Fruit fly (Drosophila melanogaster) whole organism, wandering third instar larva: Measurements from ENCODE around the gene Fer3.

ENCODE experiments used
- Abd-B ChIP-seq: fragments of >200 bp; optimal IDR thresholded peaks from 2 replicates; lab custom pipeline; 2017; ENCODE audit warnings: missing biosample characterization, missing genetic modification characterization
- CG32264 ChIP-seq: fragments of 200-800 bp; sonication (Bioruptor generic); optimal IDR thresholded peaks from 2 replicates; lab custom pipeline; 2016; ENCODE audit warnings: missing biosample characterization, missing genetic modification characterization
- CG9705 ChIP-seq: fragments of 200-800 bp; sonication (Bioruptor generic); optimal IDR thresholded peaks from 2 replicates; lab custom pipeline; 2018; ENCODE audit warnings: missing biosample characterization, mild to moderate bottlenecking, missing genetic modification characterization
- CrebA ChIP-seq: fragments of 200-800 bp; sonication (Bioruptor generic); optimal IDR thresholded peaks from 2 replicates; lab custom pipeline; 2016; ENCODE audit warnings: missing biosample characterization, mild to moderate bottlenecking, missing genetic modification characterization, borderline replicate concordance
- Dfd ChIP-seq: fragments of >200 bp; optimal IDR thresholded peaks from 2 replicates; lab custom pipeline; 2017; ENCODE audit warnings: missing biosample characterization, missing genetic modification characterization
- Dif ChIP-seq: fragments of 200-275, 200-300 bp; sonication (Bioruptor generic); optimal IDR thresholded peaks from 2 replicates; lab custom pipeline; 2018; ENCODE audit warnings: missing biosample characterization, missing genetic modification characterization; ENCODE audit not compliant: partially characterized antibody
- GATAd ChIP-seq: sonication (Bioruptor generic); optimal IDR thresholded peaks from 2 replicates; lab custom pipeline; 2016; ENCODE audit warnings: missing biosample characterization, missing genetic modification characterization
- HLH106 ChIP-seq: fragments of 200-800 bp; optimal IDR thresholded peaks from 3 replicates; lab custom pipeline; 2019; ENCODE audit warnings: missing biosample characterization, mild to moderate bottlenecking, missing genetic modification characterization, moderate library complexity
- Hnf4 ChIP-seq: fragments of 200-800 bp; sonication (Bioruptor generic); optimal IDR thresholded peaks from 2 replicates; lab custom pipeline; 2016; ENCODE audit warnings: missing biosample characterization, mild to moderate bottlenecking, missing genetic modification characterization
- Hr78 ChIP-seq: fragments of >200 bp; optimal IDR thresholded peaks from 2 replicates; lab custom pipeline; 2017; ENCODE audit warnings: missing biosample characterization, missing genetic modification characterization
- Hr83 ChIP-seq: fragments of 200-300 bp; sonication (Bioruptor generic); optimal IDR thresholded peaks from 2 replicates; lab custom pipeline; 2016; ENCODE audit warnings: missing biosample characterization, mild to moderate bottlenecking, missing genetic modification characterization, moderate library complexity; ENCODE audit not compliant: poor library complexity, severe bottlenecking
- Jra ChIP-seq: sonication (Bioruptor generic); optimal IDR thresholded peaks from 2 replicates; lab custom pipeline; 2016; ENCODE audit warnings: missing biosample characterization, missing genetic modification characterization
- Mio ChIP-seq: sonication (Bioruptor generic); optimal IDR thresholded peaks from 2 replicates; lab custom pipeline; 2016; ENCODE audit warnings: missing biosample characterization, missing genetic modification characterization
- Myc ChIP-seq: fragments of >200 bp; optimal IDR thresholded peaks from 2 replicates; lab custom pipeline; 2017
- N ChIP-seq: fragments of >200 bp; optimal IDR thresholded peaks from 2 replicates; lab custom pipeline; 2018; ENCODE audit warnings: missing biosample characterization, missing external identifiers, missing genetic modification characterization
- OdsH ChIP-seq: fragments of 200-800 bp; sonication (Bioruptor generic); optimal IDR thresholded peaks from 2 replicates; lab custom pipeline; 2016; ENCODE audit warnings: missing biosample characterization, mild to moderate bottlenecking, missing genetic modification characterization
- Rel ChIP-seq, 2 experiments: fragments of 200-800 bp; sonication (Bioruptor generic) in 1 of 2; optimal IDR thresholded peaks; 2 replicates in 1 of 2; 3 replicates in 1 of 2; lab custom pipeline; 2016 to 2019; ENCODE audit warnings: mild to moderate bottlenecking in 2 of 2, missing biosample characterization in 2 of 2, missing genetic modification characterization in 2 of 2, moderate library complexity in 1 of 2
- Sp1 ChIP-seq: fragments of 200-800 bp; sonication (Bioruptor generic); optimal IDR thresholded peaks from 3 replicates; lab custom pipeline; 2019; ENCODE audit warnings: missing biosample characterization, mild to moderate bottlenecking, missing genetic modification characterization, moderate library complexity
- Vsx2 ChIP-seq: fragments of 200-300, 225-300 bp; sonication (Bioruptor generic); optimal IDR thresholded peaks from 2 replicates; lab custom pipeline; 2018; ENCODE audit warnings: missing biosample characterization, missing genetic modification characterization; ENCODE audit not compliant: partially characterized antibody
- br ChIP-seq: fragments of 200-800 bp; sonication (Bioruptor generic); optimal IDR thresholded peaks from 2 replicates; lab custom pipeline; 2016; ENCODE audit warnings: missing biosample characterization, missing genetic modification characterization
- brk ChIP-seq: fragments of 200-800 bp; sonication (Bioruptor generic); optimal IDR thresholded peaks from 2 replicates; lab custom pipeline; 2016; ENCODE audit warnings: missing biosample characterization, mild to moderate bottlenecking, missing genetic modification characterization
- dl ChIP-seq, 2 experiments: fragments of 175-275, 200-275 bp in 1 of 2; fragments of 200-275 bp in 1 of 2; sonication (Bioruptor generic); optimal IDR thresholded peaks; lab custom pipeline; 2018; ENCODE audit warnings: mild to moderate bottlenecking in 2 of 2, missing biosample characterization in 2 of 2, missing genetic modification characterization in 2 of 2, moderate library complexity in 2 of 2; ENCODE audit not compliant: partially characterized antibody in 2 of 2, insufficient read depth in 1 of 2
- dmrt93B ChIP-seq: fragments of 200-800 bp; sonication (Bioruptor generic); optimal IDR thresholded peaks from 2 replicates; lab custom pipeline; 2018; ENCODE audit warnings: missing biosample characterization, mild to moderate bottlenecking, missing genetic modification characterization
- dsf ChIP-seq: sonication (Bioruptor generic); optimal IDR thresholded peaks from 2 replicates; lab custom pipeline; 2016; ENCODE audit warnings: missing biosample characterization, missing genetic modification characterization, borderline replicate concordance
- ey ChIP-seq: fragments of 200-800 bp; sonication (Bioruptor generic); optimal IDR thresholded peaks from 2 replicates; lab custom pipeline; 2016; ENCODE audit warnings: missing biosample characterization, missing genetic modification characterization
- foxo ChIP-seq, 2 experiments: fragments of 200-800 bp; sonication (Bioruptor generic); optimal IDR thresholded peaks; 2 replicates in 1 of 2; 3 replicates in 1 of 2; lab custom pipeline; 2016 to 2017; ENCODE audit warnings: missing biosample characterization in 2 of 2, missing genetic modification characterization in 2 of 2
- fru ChIP-seq: fragments of 200-800 bp; sonication (Bioruptor generic); optimal IDR thresholded peaks from 3 replicates; lab custom pipeline; 2016; ENCODE audit warnings: missing biosample characterization, mild to moderate bottlenecking, missing genetic modification characterization
- h ChIP-seq: fragments of 200-800 bp; sonication (Bioruptor generic); optimal IDR thresholded peaks from 3 replicates; lab custom pipeline; 2016; ENCODE audit warnings: missing biosample characterization, mild to moderate bottlenecking, missing genetic modification characterization
- jim ChIP-seq: fragments of 175-275, 200-325 bp; sonication (Bioruptor generic); optimal IDR thresholded peaks from 2 replicates; lab custom pipeline; 2016; ENCODE audit warnings: missing biosample characterization, mild to moderate bottlenecking, missing genetic modification characterization
- lola ChIP-seq: fragments of >200 bp; optimal IDR thresholded peaks from 2 replicates; lab custom pipeline; 2017; ENCODE audit warnings: missing biosample characterization, missing genetic modification characterization
- pan ChIP-seq: fragments of >200 bp; optimal IDR thresholded peaks from 2 replicates; lab custom pipeline; 2017
- psq ChIP-seq: fragments of 200-800 bp; sonication (Bioruptor generic); optimal IDR thresholded peaks from 3 replicates; lab custom pipeline; 2017; ENCODE audit warnings: missing biosample characterization, mild to moderate bottlenecking, missing genetic modification characterization, moderate library complexity
- rgr ChIP-seq: fragments of 200-800 bp; sonication (Bioruptor generic); optimal IDR thresholded peaks from 3 replicates; lab custom pipeline; 2016; ENCODE audit warnings: missing biosample characterization, mild to moderate bottlenecking, missing genetic modification characterization
- sage ChIP-seq: fragments of 200-800 bp; sonication (Bioruptor generic); optimal IDR thresholded peaks from 2 replicates; lab custom pipeline; 2016; ENCODE audit warnings: missing biosample characterization, mild to moderate bottlenecking, missing genetic modification characterization
- sv ChIP-seq: fragments of 200-800 bp; sonication (Bioruptor generic); optimal IDR thresholded peaks from 3 replicates; lab custom pipeline; 2016; ENCODE audit warnings: missing biosample characterization, missing genetic modification characterization
- tai ChIP-seq: sonication (Bioruptor generic); optimal IDR thresholded peaks from 2 replicates; lab custom pipeline; 2016; ENCODE audit warnings: missing biosample characterization, missing genetic modification characterization
- usp ChIP-seq: fragments of >200 bp; optimal IDR thresholded peaks from 2 replicates; lab custom pipeline; 2017; ENCODE audit warnings: missing biosample characterization, missing genetic modification characterization
- woc ChIP-seq: sonication (Bioruptor generic); optimal IDR thresholded peaks from 2 replicates; lab custom pipeline; 2016; ENCODE audit warnings: missing biosample characterization, mild to moderate bottlenecking, missing genetic modification characterization

Gene Fer3

dm6 chr3R:11679513-11679912 is 14.6 kb downstream of the Fer3 start, which contains the start of the genes Taf12 and Ho:
Gene Taf12 (minus strand): TSS chr3R:11679690.
Gene Ho (plus strand): TSS chr3R:11679743.
- TF ChIP-seq Hnf4 (GFP tag; lab: Kevin White, UChicago) (peak; percentile 44), h (peak; percentile 36), tai (GFP tag; lab: Kevin White, UChicago) (no peak), Dfd (no peak), Myc (lab: Kevin White, UChicago) (no peak), Vsx2 (GFP tag; lab: Kevin White, UChicago) (no peak), rgr (GFP tag; lab: Kevin White, UChicago) (peak; percentile 29), Hr78 (GFP tag; lab: Kevin White, UChicago) (no peak), Hr83 (GFP tag; lab: Kevin White, UChicago) (peak; percentile 28), psq (peak; percentile 23), OdsH (GFP tag; lab: Kevin White, UChicago) (peak; percentile 24), Dif (GFP tag; lab: Kevin White, UChicago) (no peak), N (GFP tag; lab: Kevin White, UChicago) (no peak), ey (GFP tag; lab: Kevin White, UChicago) (peak; percentile 0), Sp1 (peak; percentile 40), dl (GFP tag; optimal IDR thresholded peaks at IDR 0.05; lab: Kevin White, UChicago; ENCODE audit: insufficient read depth in 1 of 2, partially characterized antibody in 2 of 2) (no peak), usp (GFP tag; lab: Kevin White, UChicago) (no peak), br (GFP tag; lab: Kevin White, UChicago) (no peak), Abd-B (GFP tag; lab: Kevin White, UChicago) (no peak), Jra (GFP tag; lab: Kevin White, UChicago) (peak; percentile 46), sv (no peak), Rel (GFP tag; optimal IDR thresholded peaks at IDR 0.05; lab: Kevin White, UChicago) (no peak), Rel (tag; optimal IDR thresholded peaks at IDR 0.05; lab: Kevin White, UChicago) (peak; percentile 64)

- TF ChIP-seq GATAd (GFP tag; lab: Kevin White, UChicago) (peak; percentile 33), sv (peak; percentile 81), brk (no peak), woc (GFP tag; lab: Kevin White, UChicago) (peak; percentile 74), tai (GFP tag; lab: Kevin White, UChicago) (no peak), CG9705 (GFP tag; lab: Kevin White, UChicago) (peak; percentile 67), Rel (GFP tag; optimal IDR thresholded peaks at IDR 0.05; lab: Kevin White, UChicago) (no peak), Rel (tag; optimal IDR thresholded peaks at IDR 0.05; lab: Kevin White, UChicago) (peak; percentile 77), jim (no peak), Abd-B (GFP tag; lab: Kevin White, UChicago) (no peak), Jra (GFP tag; lab: Kevin White, UChicago) (peak; percentile 77), Sp1 (peak; percentile 92), foxo (GFP tag; optimal IDR thresholded peaks at IDR 0.05; lab: Kevin White, UChicago) (peak; percentile 21 to 86), rgr (GFP tag; lab: Kevin White, UChicago) (peak; percentile 92), sage (GFP tag; lab: Kevin White, UChicago) (no peak), Hr83 (GFP tag; lab: Kevin White, UChicago) (no peak), dmrt93B (peak; percentile 86), Hr78 (GFP tag; lab: Kevin White, UChicago) (no peak), pan (lab: Kevin White, UChicago) (no peak), Dif (GFP tag; lab: Kevin White, UChicago) (no peak), CG32264 (GFP tag; lab: Kevin White, UChicago) (no peak), fru (GFP tag; lab: Kevin White, UChicago) (peak; percentile 55), Dfd (no peak), lola (GFP tag; lab: Kevin White, UChicago) (no peak), br (GFP tag; lab: Kevin White, UChicago) (peak; percentile 75), Vsx2 (GFP tag; lab: Kevin White, UChicago) (no peak), psq (peak; percentile 73), Mio (peak; percentile 36), usp (GFP tag; lab: Kevin White, UChicago) (no peak), OdsH (GFP tag; lab: Kevin White, UChicago) (peak; percentile 81), ey (GFP tag; lab: Kevin White, UChicago) (peak; percentile 80), HLH106 (tag; lab: Kevin White, UChicago) (peak; percentile 97), Hnf4 (GFP tag; lab: Kevin White, UChicago) (peak; percentile 88), N (GFP tag; lab: Kevin White, UChicago) (no peak), h (peak; percentile 89), dl (GFP tag; optimal IDR thresholded peaks at IDR 0.05; lab: Kevin White, UChicago; ENCODE audit: insufficient read depth in 1 of 2, partially characterized antibody in 2 of 2) (no peak), Myc (lab: Kevin White, UChicago) (no peak), dsf (peak; percentile 71), CrebA (no peak)
Measured at dm6 chr3R:11678016-11678415, 16.1 kb downstream of the Fer3 start, which contains the start of gene CG18476. Gene CG18476 (minus strand): TSS chr3R:11678116.
